Fruit fly (Drosophila melanogaster): ENCODE results near the gene CG13361.
A peak's percentile ranks its signal among the peaks of the same experiment; 100 is the strongest.

CG13361 gene

dm6 chrX:772305-772986 lies 19.0 kb upstream of the CG13361 start (continued):
- TF ChIP-seq Sox102F (GFP tag; optimal IDR thresholded peaks at IDR 0.05): peak; percentile 6
- peak; percentile 76 for TF ChIP-seq sens (GFP tag)
- no peak for TF ChIP-seq CG8281 (tag; optimal IDR thresholded peaks at IDR 0.05)
- TF ChIP-seq Atf6 (GFP tag; IDR thresholded peaks at IDR 0.05): no peak
- TF ChIP-seq dmrt99B (tag; optimal IDR thresholded peaks at IDR 0.05): peak; percentile 1
- peak; percentile 44 for TF ChIP-seq CG15601 (tag; optimal IDR thresholded peaks at IDR 0.05)
- TF ChIP-seq ci (GFP tag; IDR thresholded peaks at IDR 0.05): 0 out of 3 replicates have a peak, but pooled peaks have one; percentile 35
- TF ChIP-seq twi (tag; optimal IDR thresholded peaks at IDR 0.05): peak; percentile 72
- peak; percentile 40 for TF ChIP-seq CG17359 (tag; optimal IDR thresholded peaks at IDR 0.05)
- TF ChIP-seq Awh (GFP tag; IDR thresholded peaks at IDR 0.05): peak; percentile 53; the same call in 1 of the 2 replicates
- TF ChIP-seq br (optimal IDR thresholded peaks at IDR 0.05): no peak
- no peak for TF ChIP-seq pho (GFP tag; optimal IDR thresholded peaks at IDR 0.05)
- TF ChIP-seq Dbx (GFP tag; IDR thresholded peaks at IDR 0.05): 0 out of 3 replicates have a peak, but pooled peaks have one; percentile 46
- TF ChIP-seq CG34376 (GFP tag; optimal IDR thresholded peaks at IDR 0.05): no peak
- TF ChIP-seq CG18619 (GFP tag; optimal IDR thresholded peaks at IDR 0.05): no peak
- TF ChIP-seq E2f2 (GFP tag; IDR thresholded peaks at IDR 0.05): 0 out of 2 replicates have a peak, but pooled peaks have one; percentile 16
- peak; percentile 40 for TF ChIP-seq Sox100B (GFP tag; optimal IDR thresholded peaks at IDR 0.05)
- no peak for TF ChIP-seq ara (GFP tag; IDR thresholded peaks at IDR 0.05)
- no peak for TF ChIP-seq slou (GFP tag; optimal IDR thresholded peaks at IDR 0.05)
- no peak for TF ChIP-seq Dip2 (GFP tag; IDR thresholded peaks at IDR 0.05)
- peak; percentile 40 for TF ChIP-seq CG2678 (tag; optimal IDR thresholded peaks at IDR 0.05)
- TF ChIP-seq CG13624 (GFP tag; optimal IDR thresholded peaks at IDR 0.05): no peak
- no peak for TF ChIP-seq CG4820 (GFP tag; optimal IDR thresholded peaks at IDR 0.05)
- no peak for TF ChIP-seq CG13424 (tag; optimal IDR thresholded peaks at IDR 0.05)
- TF ChIP-seq CG8765 (GFP tag; IDR thresholded peaks at IDR 0.05): no peak
- peak; percentile 31 for TF ChIP-seq Asciz (GFP tag; optimal IDR thresholded peaks at IDR 0.05)
- TF ChIP-seq jigr1 (GFP tag; IDR thresholded peaks at IDR 0.05): no peak
- TF ChIP-seq CG7372 (GFP tag; IDR thresholded peaks at IDR 0.05): no peak
- TF ChIP-seq so (GFP tag; IDR thresholded peaks at IDR 0.05): 0 out of 3 replicates have a peak, but pooled peaks have one; percentile 18
- peak; percentile 21 for TF ChIP-seq gem (tag; optimal IDR thresholded peaks at IDR 0.05)
- peak; percentile 41 for TF ChIP-seq lab (GFP tag; optimal IDR thresholded peaks at IDR 0.05)
- TF ChIP-seq CG4730 (GFP tag; IDR thresholded peaks at IDR 0.05): no peak
- TF ChIP-seq B-H1 (GFP tag; IDR thresholded peaks at IDR 0.05): no peak
- TF ChIP-seq CG15073 (GFP tag; optimal IDR thresholded peaks at IDR 0.05): no peak
- TF ChIP-seq Fer1 (GFP tag; optimal IDR thresholded peaks at IDR 0.05): no peak
- no peak for TF ChIP-seq stc (GFP tag; IDR thresholded peaks at IDR 0.05)
- TF ChIP-seq CG14860 (GFP tag; IDR thresholded peaks at IDR 0.05; ENCODE audit: partially characterized antibody): no peak
- TF ChIP-seq CG5953 (GFP tag; IDR thresholded peaks at IDR 0.05): no peak
- TF ChIP-seq CHES-1-like (GFP tag; optimal IDR thresholded peaks at IDR 0.05): no peak
- TF ChIP-seq Tbp (GFP tag; optimal IDR thresholded peaks at IDR 0.05): no peak
- TF ChIP-seq CG42726 (GFP tag; IDR thresholded peaks at IDR 0.05; ENCODE audit: partially characterized antibody): no peak
- no peak for TF ChIP-seq Gsc (GFP tag; IDR thresholded peaks at IDR 0.05)
- no peak for TF ChIP-seq NC2α (GFP tag; optimal IDR thresholded peaks at IDR 0.05)
- peak; percentile 11 for TF ChIP-seq fd64A (GFP tag; optimal IDR thresholded peaks at IDR 0.05)
- TF ChIP-seq CG3281 (GFP tag; optimal IDR thresholded peaks at IDR 0.05): no peak
- TF ChIP-seq Elba2 (GFP tag; optimal IDR thresholded peaks at IDR 0.05): no peak
- peak; percentile 3 for TF ChIP-seq bab2 (GFP tag; optimal IDR thresholded peaks at IDR 0.05)
- no peak for TF ChIP-seq Hand (GFP tag; optimal IDR thresholded peaks at IDR 0.05)
- peak; percentile 15 for TF ChIP-seq CG1233 (GFP tag; optimal IDR thresholded peaks at IDR 0.05)
- TF ChIP-seq Blimp-1 (GFP tag; optimal IDR thresholded peaks at IDR 0.05): peak; percentile 52
- TF ChIP-seq fru (optimal IDR thresholded peaks at IDR 0.05): no peak

Data from whole organism, embryonic.